Worm (Caenorhabditis elegans) whole organism, L1 larva: ENCODE measurements around the gene F45F2.9.

Source experiments
- ces-1 ChIP-seq: fragments of 150-350 bp; optimal IDR thresholded peaks from 2 replicates; lab custom pipeline; 2014; ENCODE audit warnings: missing biosample characterization, missing genetic modification reagents, missing genetic modification characterization
- lsy-2 ChIP-seq, 2 experiments: fragments of 150-350 bp; optimal IDR thresholded peaks; 2 replicates each; lab custom pipeline; 2014; ENCODE audit warnings: missing biosample characterization in 2 of 2, missing genetic modification characterization in 2 of 2
- nhr-237 ChIP-seq: fragments of 150-350 bp; optimal IDR thresholded peaks from 2 replicates; lab custom pipeline; 2014; ENCODE audit warnings: missing biosample characterization, missing genetic modification characterization
- nhr-28 ChIP-seq: fragments of 150-350 bp; optimal IDR thresholded peaks from 2 replicates; lab custom pipeline; 2014; ENCODE audit warnings: missing biosample characterization, missing genetic modification characterization
- nhr-77 ChIP-seq: fragments of 150-350 bp; optimal IDR thresholded peaks from 2 replicates; lab custom pipeline; 2014; ENCODE audit warnings: missing biosample characterization, missing genetic modification characterization
- pqm-1 ChIP-seq: sonication (generic microtip); optimal IDR thresholded peaks from 3 replicates; lab custom pipeline; 2017; ENCODE audit warnings: missing biosample characterization, missing genetic modification characterization
- snpc-4 ChIP-seq: fragments of 150-350 bp; optimal IDR thresholded peaks from 2 replicates; lab custom pipeline; 2014; ENCODE audit warnings: missing biosample characterization, missing genetic modification characterization
- xbp-1 ChIP-seq: sonication (generic microtip); optimal IDR thresholded peaks from 2 replicates; lab custom pipeline; 2016; ENCODE audit warnings: missing genetic modification characterization, missing compliant biosample characterization
- zip-4 ChIP-seq: fragments of 200-800 bp; sonication (Bioruptor generic); optimal IDR thresholded peaks from 2 replicates; lab custom pipeline; 2018; ENCODE audit warnings: mild to moderate bottlenecking, missing genetic modification characterization, moderate library complexity, missing compliant biosample characterization

DNA sequence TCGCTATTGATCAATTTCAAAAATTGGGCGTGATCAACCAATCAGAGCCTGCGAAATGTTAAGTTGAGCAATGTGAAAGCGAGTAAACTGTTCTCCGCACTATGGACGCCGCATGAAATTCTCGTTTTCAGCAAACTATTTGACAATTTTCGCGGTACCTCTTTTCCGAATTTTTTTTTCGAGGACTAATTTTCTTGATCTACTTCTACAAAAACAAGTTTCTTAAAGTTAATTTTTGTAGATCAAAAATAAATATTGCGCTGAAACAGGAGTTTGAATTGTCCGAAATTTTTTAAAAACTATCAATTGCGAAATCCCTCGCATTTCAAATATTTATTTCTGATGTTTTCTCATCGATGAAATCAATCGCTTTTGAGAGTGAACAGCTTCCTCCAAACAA, 4.5 kb upstream of the F45F2.9 start:
- TF ChIP-seq nhr-77 (tag; lab: Kevin White, UChicago) (no peak), zip-4 (no peak), nhr-28 (tag; lab: Kevin White, UChicago) (no peak), lsy-2 (tag; optimal IDR thresholded peaks at IDR 0.05; lab: Kevin White, UChicago) (no peak), pqm-1 (tag; lab: Kevin White, UChicago) (no peak), snpc-4 (tag; lab: Kevin White, UChicago) (no peak), xbp-1 (tag; lab: Kevin White, UChicago) (no peak), nhr-237 (no peak), ces-1 (GFP tag; lab: Kevin White, UChicago) (no peak)
